Worm (Caenorhabditis elegans): ENCODE measurements around the gene sut-1.

The sut-1 gene

DNA sequence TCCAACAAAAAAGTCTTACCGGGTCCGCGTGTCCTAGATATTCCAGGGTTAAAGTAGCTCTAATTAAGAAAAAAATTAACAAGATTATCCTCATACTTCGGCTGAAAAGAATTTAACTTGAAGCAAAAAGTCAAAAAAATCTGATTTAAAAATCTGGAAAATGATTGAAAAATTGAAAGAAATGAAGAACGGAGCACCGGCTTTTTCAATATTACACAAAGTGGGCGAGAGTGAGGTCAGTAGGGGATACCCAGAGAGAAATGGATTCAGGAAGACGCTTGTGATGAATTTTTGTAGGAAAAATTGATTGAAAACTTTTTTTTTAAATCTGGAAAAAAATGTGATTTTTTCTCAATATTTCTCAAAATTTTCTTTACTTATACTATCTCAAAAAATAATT, 22.3 kb downstream of the sut-1 start, which contains the start of gene pho-14:
Gene pho-14, minus strand, starts transcription at position 101 of the 400 bp plus-strand sequence.
- no peak for TF ChIP-seq unc-62 (GFP tag; optimal IDR thresholded peaks at IDR 0.05)

DNA sequence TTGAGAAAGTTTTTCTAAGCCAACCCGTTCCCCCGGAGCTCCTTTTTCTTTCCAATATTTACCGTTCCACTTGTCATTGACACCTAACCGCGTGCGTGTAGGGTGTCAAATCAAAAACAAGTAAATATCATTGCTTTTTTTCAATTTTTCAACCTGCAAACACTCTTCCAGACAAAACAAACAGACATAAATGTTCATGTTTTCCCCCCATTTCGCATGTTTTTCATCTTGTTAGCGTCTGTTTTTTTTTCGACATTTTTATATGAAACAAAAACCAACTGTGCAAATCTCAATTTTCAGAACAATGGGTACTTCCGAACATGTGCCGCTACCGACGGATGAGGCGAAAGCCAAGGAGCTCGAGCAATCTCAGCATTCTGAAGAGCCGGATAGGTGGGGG, 31.4 kb downstream of the sut-1 start, which contains the start of gene snf-3:
Gene snf-3, plus strand, starts transcription at position 301 of the 400 bp plus-strand sequence.
- no peak for TF ChIP-seq unc-62 (GFP tag; optimal IDR thresholded peaks at IDR 0.05)

DNA sequence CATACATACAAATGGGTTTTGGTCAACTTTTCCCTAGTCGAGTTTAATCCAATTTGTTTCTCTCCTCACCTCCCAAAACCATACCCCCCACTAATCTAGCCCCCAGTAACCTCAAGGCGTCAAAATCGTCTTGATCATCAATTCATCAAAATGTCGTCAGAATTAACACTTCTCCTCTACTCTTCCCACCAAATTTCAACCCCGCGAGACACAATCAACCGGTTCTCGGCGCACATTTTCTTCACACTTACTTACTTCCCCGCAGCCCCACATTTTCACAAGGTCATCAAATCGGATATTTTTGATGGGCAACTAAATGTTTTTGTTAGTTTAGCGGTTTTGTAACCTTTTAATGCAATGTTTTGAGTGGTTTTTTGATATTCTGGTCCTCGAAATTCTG, 32.3 kb downstream of the sut-1 start:
- TF ChIP-seq unc-62 (GFP tag; optimal IDR thresholded peaks at IDR 0.05), result no peak

DNA sequence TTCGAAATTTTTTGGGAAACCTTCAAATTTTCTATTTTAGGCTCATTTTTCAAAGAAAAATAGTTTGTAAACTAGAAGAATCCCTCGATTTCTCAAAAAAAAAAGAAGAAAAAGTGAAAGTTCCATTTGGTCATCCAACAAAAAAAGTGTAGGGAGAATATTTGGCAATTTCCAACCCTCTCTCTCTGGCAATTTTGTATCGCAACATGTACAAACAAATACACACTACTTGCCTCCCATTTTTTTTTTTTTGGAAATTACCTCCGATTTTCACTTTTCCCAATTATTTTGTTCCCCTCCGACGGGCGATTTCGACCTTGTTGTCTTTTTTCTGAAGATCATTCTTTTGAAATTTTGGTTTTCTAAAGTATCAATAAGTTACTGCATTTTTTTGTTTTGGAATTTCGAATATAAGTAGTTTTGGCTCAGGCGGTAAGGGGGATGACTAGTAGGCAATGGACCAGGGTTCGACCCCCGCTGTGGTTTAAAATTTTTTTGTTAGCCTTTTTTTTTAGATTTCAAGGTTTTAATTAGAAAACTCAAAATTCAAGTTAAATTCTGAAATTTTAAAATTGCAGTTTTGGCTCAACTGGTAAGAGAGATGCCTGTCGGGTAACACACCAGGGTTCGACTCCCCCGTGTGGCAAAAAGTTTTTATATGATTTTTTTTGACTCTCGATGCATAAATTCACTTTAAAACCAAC, 34.4 kb downstream of the sut-1 start:
- TF ChIP-seq unc-62 (GFP tag; optimal IDR thresholded peaks at IDR 0.05), result no peak

DNA sequence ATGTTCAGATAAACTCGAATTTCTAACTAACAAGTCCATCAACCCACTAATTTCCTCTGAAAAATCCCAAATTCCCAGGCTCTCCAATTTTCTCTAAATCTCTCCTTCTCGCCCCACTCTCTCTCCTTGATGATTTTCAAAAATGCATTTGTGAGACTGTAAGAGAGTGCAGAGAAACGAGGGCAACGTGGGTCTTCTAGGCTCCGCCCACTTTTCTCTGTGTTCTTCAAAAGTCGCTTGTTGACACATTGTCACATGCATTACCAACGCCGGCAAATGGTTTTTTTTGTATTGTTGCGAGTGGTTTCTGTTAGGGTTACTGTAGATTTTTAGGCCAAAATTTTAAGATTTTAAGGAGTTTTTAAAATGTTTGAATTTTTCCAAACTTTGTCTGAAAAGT, 36.6 kb downstream of the sut-1 start:
- TF ChIP-seq unc-62 (GFP tag; optimal IDR thresholded peaks at IDR 0.05), result no peak

DNA sequence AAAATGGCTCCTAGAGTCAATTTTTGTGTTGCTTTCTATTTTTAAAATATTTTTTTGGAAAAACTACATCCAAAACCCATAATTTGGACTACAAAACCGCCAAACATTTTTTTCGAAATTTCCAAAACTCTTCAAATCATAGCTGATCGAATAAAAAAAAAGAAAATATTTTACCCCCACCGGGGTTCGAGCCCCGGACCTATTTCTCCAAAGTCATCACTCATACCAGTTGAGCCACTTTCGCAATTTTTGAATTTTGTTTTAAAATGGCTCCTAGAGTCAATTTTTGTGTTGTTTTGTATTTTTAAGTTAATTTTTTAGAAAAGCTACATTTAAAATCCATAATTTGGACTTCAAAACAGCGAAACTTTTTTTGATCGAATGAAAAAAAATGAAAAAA, 37.5 kb downstream of the sut-1 start:
- TF ChIP-seq unc-62 (GFP tag; optimal IDR thresholded peaks at IDR 0.05), result no peak

DNA sequence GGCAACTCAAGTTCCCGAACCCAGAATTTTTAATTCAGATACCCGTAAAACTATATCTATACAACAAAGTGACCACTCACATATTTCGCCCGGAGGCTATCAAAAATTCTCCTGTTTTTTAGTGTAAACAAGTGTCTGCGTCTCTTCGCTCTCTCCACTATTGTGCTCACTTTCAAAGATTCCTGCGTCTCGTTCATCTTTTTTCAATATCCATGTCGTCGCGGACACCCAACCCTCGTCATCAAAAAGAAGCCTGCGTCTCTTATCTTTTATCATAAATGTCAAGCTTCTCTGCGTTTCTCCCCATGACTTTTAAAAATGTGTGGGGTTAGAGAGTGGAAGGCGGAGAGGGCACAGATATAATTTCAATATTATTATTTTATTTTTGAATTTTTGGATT, 38.2 kb downstream of the sut-1 start:
- no peak for TF ChIP-seq unc-62 (GFP tag; optimal IDR thresholded peaks at IDR 0.05)

DNA sequence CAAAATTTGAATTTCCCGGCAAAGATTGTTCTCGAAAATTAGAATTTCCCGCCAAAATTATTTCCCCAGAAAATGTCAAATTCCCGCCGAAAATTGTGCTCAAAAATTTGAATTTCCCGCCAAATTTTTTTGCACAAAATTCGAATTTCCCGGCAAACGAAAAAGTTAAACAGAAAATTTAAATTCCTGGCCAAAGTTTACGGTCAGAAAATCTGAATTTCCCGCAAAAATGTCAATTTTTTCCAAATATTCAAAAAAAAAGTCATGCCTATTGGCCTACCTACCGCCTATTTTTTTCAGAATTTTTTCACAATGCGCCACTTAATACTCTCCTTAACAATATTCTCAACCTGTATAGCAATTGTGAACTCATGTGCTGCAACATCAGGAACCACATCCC, 40.2 kb downstream of the sut-1 start, which contains the start of gene K02E7.1:
Gene K02E7.1, plus strand, starts transcription at position 301 of the 400 bp plus-strand sequence.
- TF ChIP-seq unc-62 (GFP tag; optimal IDR thresholded peaks at IDR 0.05), result no peak

DNA sequence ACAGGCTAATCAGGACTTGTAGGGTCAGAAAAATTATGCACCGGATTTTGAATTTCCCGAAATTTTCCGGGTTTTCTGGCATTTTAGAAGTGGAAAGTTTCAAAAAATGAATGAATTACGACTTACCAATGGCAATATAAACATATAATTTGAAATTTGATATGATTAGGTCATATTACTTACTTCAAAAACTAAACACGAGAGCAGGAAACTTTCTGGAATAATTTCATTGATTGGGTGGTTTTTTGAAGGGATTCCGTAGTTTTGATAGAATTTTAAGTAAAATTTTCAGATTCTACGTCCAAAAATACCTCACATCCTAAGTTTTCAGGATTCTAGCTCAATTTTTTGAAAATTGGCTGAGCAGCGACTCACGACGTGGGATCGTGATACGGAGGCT, 47.6 kb downstream of the sut-1 start, which contains the start of gene K02E7.11:
Gene K02E7.11, minus strand, starts transcription at position 101 of the 400 bp plus-strand sequence.
- no peak for TF ChIP-seq unc-62 (GFP tag; optimal IDR thresholded peaks at IDR 0.05)

DNA sequence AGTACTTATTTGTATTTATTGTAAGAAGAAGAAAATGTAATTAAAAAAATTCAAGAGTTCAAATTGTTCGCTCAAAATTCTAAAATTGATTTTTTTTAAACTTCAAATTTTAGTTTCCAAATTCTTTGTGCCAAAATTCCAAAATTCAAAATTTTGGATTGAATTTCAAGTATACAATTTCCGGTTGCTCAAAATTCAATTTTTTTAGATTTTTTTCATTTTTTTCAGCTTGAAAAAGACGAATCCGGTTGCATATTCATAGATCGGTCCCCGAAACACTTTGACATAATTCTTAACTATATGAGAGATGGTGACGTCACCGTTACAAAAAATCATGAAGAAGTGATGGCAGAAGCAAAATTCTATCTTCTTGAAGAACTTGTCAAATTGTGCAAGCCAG, 51.0 kb downstream of the sut-1 start, which contains the start of gene K02E7.4:
Gene K02E7.4, plus strand, starts transcription at position 301 of the 400 bp plus-strand sequence.
- no peak for TF ChIP-seq unc-62 (GFP tag; optimal IDR thresholded peaks at IDR 0.05)

DNA sequence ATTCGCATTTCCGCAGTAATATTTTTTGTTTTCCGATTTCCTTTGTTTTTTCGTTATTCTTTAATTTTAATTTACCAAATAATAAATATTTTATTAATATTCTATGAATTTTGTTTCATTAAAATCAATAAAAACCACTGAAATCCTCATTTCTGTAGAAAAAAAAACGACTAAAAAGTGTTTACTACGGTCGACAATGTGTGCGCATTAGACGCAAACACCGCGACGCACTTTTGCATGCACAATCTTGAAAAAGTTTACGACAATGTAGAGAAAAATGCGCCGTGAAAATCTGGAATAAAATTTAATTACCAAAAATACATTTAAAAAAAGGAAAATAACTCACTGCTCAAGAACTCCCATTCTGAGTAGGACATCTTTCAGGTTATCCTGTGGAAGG, 51.6 kb downstream of the sut-1 start:
- no peak for TF ChIP-seq unc-62 (GFP tag; optimal IDR thresholded peaks at IDR 0.05)

All from whole organism, dauer.